Fruit fly (Drosophila melanogaster): ENCODE data around the gene CG43774.

The CG43774 gene

dm6 chr2L:4023312-4023926, 15.0 kb downstream of the CG43774 start:
- TF ChIP-seq CG8478 (optimal IDR thresholded peaks at IDR 0.05) (no peak), pan (optimal IDR thresholded peaks at IDR 0.05) (no peak), Dll (optimal IDR thresholded peaks at IDR 0.05) (no peak), EcR (GFP tag; optimal IDR thresholded peaks at IDR 0.05) (no peak), psq (optimal IDR thresholded peaks at IDR 0.05) (no peak), usp (GFP tag; optimal IDR thresholded peaks at IDR 0.05) (no peak)

dm6 chr2L:4025077-4025476, 16.6 kb downstream of the CG43774 start:
- TF ChIP-seq psq (optimal IDR thresholded peaks at IDR 0.05), result no peak
- TF ChIP-seq CG8478 (optimal IDR thresholded peaks at IDR 0.05), result no peak
- no peak for TF ChIP-seq EcR (GFP tag; optimal IDR thresholded peaks at IDR 0.05)
- no peak for TF ChIP-seq pan (optimal IDR thresholded peaks at IDR 0.05)
- TF ChIP-seq Dll (optimal IDR thresholded peaks at IDR 0.05), result no peak
- no peak for TF ChIP-seq usp (GFP tag; optimal IDR thresholded peaks at IDR 0.05)

dm6 chr2L:4028026-4028425, 19.6 kb downstream of the CG43774 start:
- TF ChIP-seq EcR (GFP tag; optimal IDR thresholded peaks at IDR 0.05), result no peak
- no peak for TF ChIP-seq pan (optimal IDR thresholded peaks at IDR 0.05)
- TF ChIP-seq Dll (optimal IDR thresholded peaks at IDR 0.05), result no peak
- no peak for TF ChIP-seq usp (GFP tag; optimal IDR thresholded peaks at IDR 0.05)
- no peak for TF ChIP-seq psq (optimal IDR thresholded peaks at IDR 0.05)
- TF ChIP-seq CG8478 (optimal IDR thresholded peaks at IDR 0.05), result no peak

- TF ChIP-seq EcR (GFP tag; optimal IDR thresholded peaks at IDR 0.05), result no peak
Observed at dm6 chr2L:4028697-4029096, 20.2 kb downstream of the CG43774 start.

- TF ChIP-seq pan (optimal IDR thresholded peaks at IDR 0.05) (peak; percentile 65), psq (optimal IDR thresholded peaks at IDR 0.05) (no peak)
Observed at dm6 chr2L:4030236-4030943, 21.9 kb downstream of the CG43774 start.

- peak; percentile 34 for TF ChIP-seq CG8478 (optimal IDR thresholded peaks at IDR 0.05)
- TF ChIP-seq usp (GFP tag; optimal IDR thresholded peaks at IDR 0.05), result no peak
Observed at dm6 chr2L:4031203-4032096, 23.0 kb downstream of the CG43774 start, which contains the start of gene ed. ed (plus strand) TSS chr2L:4031377.

dm6 chr2L:4034300-4034699, 25.8 kb downstream of the CG43774 start:
- TF ChIP-seq usp (GFP tag; optimal IDR thresholded peaks at IDR 0.05) (no peak), CG8478 (optimal IDR thresholded peaks at IDR 0.05) (no peak), psq (optimal IDR thresholded peaks at IDR 0.05) (no peak), EcR (GFP tag; optimal IDR thresholded peaks at IDR 0.05) (no peak), pan (optimal IDR thresholded peaks at IDR 0.05) (no peak), Dll (optimal IDR thresholded peaks at IDR 0.05) (no peak)

- TF ChIP-seq EcR (GFP tag; optimal IDR thresholded peaks at IDR 0.05) (no peak), Dll (optimal IDR thresholded peaks at IDR 0.05) (no peak), usp (GFP tag; optimal IDR thresholded peaks at IDR 0.05) (no peak), CG8478 (optimal IDR thresholded peaks at IDR 0.05) (no peak), pan (optimal IDR thresholded peaks at IDR 0.05) (no peak), psq (optimal IDR thresholded peaks at IDR 0.05) (no peak)
Observed at dm6 chr2L:4036306-4036705, 27.9 kb downstream of the CG43774 start.

- no peak for TF ChIP-seq Dll (optimal IDR thresholded peaks at IDR 0.05)
- no peak for TF ChIP-seq psq (optimal IDR thresholded peaks at IDR 0.05)
- no peak for TF ChIP-seq pan (optimal IDR thresholded peaks at IDR 0.05)
- no peak for TF ChIP-seq CG8478 (optimal IDR thresholded peaks at IDR 0.05)
- no peak for TF ChIP-seq EcR (GFP tag; optimal IDR thresholded peaks at IDR 0.05)
- TF ChIP-seq usp (GFP tag; optimal IDR thresholded peaks at IDR 0.05), result no peak
Observed at dm6 chr2L:4037015-4037414, 28.6 kb downstream of the CG43774 start.

dm6 chr2L:4038073-4038699, 29.7 kb downstream of the CG43774 start:
- TF ChIP-seq CG8478 (optimal IDR thresholded peaks at IDR 0.05), result no peak
- TF ChIP-seq usp (GFP tag; optimal IDR thresholded peaks at IDR 0.05), result no peak
- TF ChIP-seq EcR (GFP tag; optimal IDR thresholded peaks at IDR 0.05), result no peak
- no peak for TF ChIP-seq pan (optimal IDR thresholded peaks at IDR 0.05)
- no peak for TF ChIP-seq psq (optimal IDR thresholded peaks at IDR 0.05)
- TF ChIP-seq Dll (optimal IDR thresholded peaks at IDR 0.05), result no peak

dm6 chr2L:4043052-4043451, 34.6 kb downstream of the CG43774 start:
- no peak for TF ChIP-seq usp (GFP tag; optimal IDR thresholded peaks at IDR 0.05)
- TF ChIP-seq psq (optimal IDR thresholded peaks at IDR 0.05), result no peak
- TF ChIP-seq Dll (optimal IDR thresholded peaks at IDR 0.05), result no peak
- no peak for TF ChIP-seq CG8478 (optimal IDR thresholded peaks at IDR 0.05)
- no peak for TF ChIP-seq EcR (GFP tag; optimal IDR thresholded peaks at IDR 0.05)
- TF ChIP-seq pan (optimal IDR thresholded peaks at IDR 0.05), result no peak

Measured in whole organism.